Worm (Caenorhabditis elegans) whole organism, mixed stage, embryonic: ENCODE results near the gene pfd-2.

Experiments
- M03D4.4 ChIP-seq: sonication (generic microtip); optimal IDR thresholded peaks from 2 replicates; lab custom pipeline; 2017; ENCODE audit warnings: mild to moderate bottlenecking, missing genetic modification characterization, missing compliant biosample characterization
- bed-3 ChIP-seq: fragments of 200-800 bp; sonication (Bioruptor generic); optimal IDR thresholded peaks from 3 replicates; lab custom pipeline; 2018; ENCODE audit warnings: mild to moderate bottlenecking, missing genetic modification characterization, moderate library complexity, missing compliant biosample characterization
- blmp-1 ChIP-seq: fragments of 150-350 bp; optimal IDR thresholded peaks from 2 replicates; lab custom pipeline; 2014; ENCODE audit warnings: missing biosample characterization, missing genetic modification characterization
- ceh-39 ChIP-seq: fragments of 150-350 bp; optimal IDR thresholded peaks from 2 replicates; lab custom pipeline; 2014; ENCODE audit warnings: missing biosample characterization, missing genetic modification characterization
- ceh-43 ChIP-seq: fragments of 200-800 bp; sonication (Bioruptor generic); optimal IDR thresholded peaks from 2 replicates; lab custom pipeline; 2018; ENCODE audit warnings: mild to moderate bottlenecking, missing genetic modification characterization, moderate library complexity, missing compliant biosample characterization
- ceh-83 ChIP-seq: fragments of 200-800 bp; sonication (Bioruptor generic); optimal IDR thresholded peaks from 2 replicates; lab custom pipeline; 2018; ENCODE audit warnings: mild to moderate bottlenecking, missing genetic modification characterization, missing compliant biosample characterization
- ces-1 ChIP-seq: fragments of 150-350 bp; optimal IDR thresholded peaks from 2 replicates; lab custom pipeline; 2014; ENCODE audit warnings: missing biosample characterization, missing genetic modification reagents, missing genetic modification characterization
- cnd-1 ChIP-seq: fragments of 200-800 bp; sonication (Bioruptor generic); optimal IDR thresholded peaks from 2 replicates; lab custom pipeline; 2018; ENCODE audit warnings: mild to moderate bottlenecking, missing genetic modification characterization, missing compliant biosample characterization
- drap-1 ChIP-seq: fragments of 200-800 bp; sonication (Bioruptor generic); optimal IDR thresholded peaks from 3 replicates; lab custom pipeline; 2018; ENCODE audit warnings: mild to moderate bottlenecking, missing genetic modification characterization, missing compliant biosample characterization
- elt-1 ChIP-seq: sonication (generic microtip); optimal IDR thresholded peaks from 2 replicates; lab custom pipeline; 2017; ENCODE audit warnings: missing genetic modification characterization, mild to moderate bottlenecking, missing compliant biosample characterization, antibody characterized with exemption, moderate library complexity, borderline replicate concordance; ENCODE audit not compliant: insufficient read depth
- flh-1 ChIP-seq: fragments of 200-800 bp; sonication (Bioruptor generic); optimal IDR thresholded peaks from 2 replicates; lab custom pipeline; 2018; ENCODE audit warnings: mild to moderate bottlenecking, missing genetic modification characterization, moderate library complexity, missing compliant biosample characterization
- hlh-1 ChIP-seq: fragments of 150-350 bp; optimal IDR thresholded peaks from 2 replicates; lab custom pipeline; 2014; ENCODE audit warnings: missing biosample characterization, missing genetic modification reagents, missing genetic modification characterization
- lin-13 ChIP-seq: fragments of 150-350 bp; optimal IDR thresholded peaks from 2 replicates; lab custom pipeline; 2014; ENCODE audit warnings: missing biosample characterization, missing genetic modification characterization
- lin-32 ChIP-seq: fragments of 200-800 bp; sonication (Bioruptor generic); optimal IDR thresholded peaks from 2 replicates; lab custom pipeline; 2018; ENCODE audit warnings: mild to moderate bottlenecking, missing genetic modification characterization, missing compliant biosample characterization
- lsy-2 ChIP-seq: fragments of 150-350 bp; optimal IDR thresholded peaks from 2 replicates; lab custom pipeline; 2014; ENCODE audit warnings: missing biosample characterization, missing genetic modification characterization
- mab-5 ChIP-seq: fragments of 150-350 bp; optimal IDR thresholded peaks from 2 replicates; lab custom pipeline; 2014; ENCODE audit warnings: missing biosample characterization, missing genetic modification characterization
- mep-1 ChIP-seq: fragments of 150-350 bp; optimal IDR thresholded peaks from 2 replicates; lab custom pipeline; 2017; ENCODE audit warnings: missing biosample characterization, missing genetic modification reagents, missing genetic modification characterization, inconsistent platforms
- mls-2 ChIP-seq: sonication (generic microtip); optimal IDR thresholded peaks from 2 replicates; lab custom pipeline; 2016; ENCODE audit warnings: mild to moderate bottlenecking, missing genetic modification characterization, moderate library complexity, missing compliant biosample characterization
- nhr-12 ChIP-seq: fragments of 150-350 bp; optimal IDR thresholded peaks from 2 replicates; lab custom pipeline; 2014; ENCODE audit warnings: missing biosample characterization, missing genetic modification characterization
- nhr-2 ChIP-seq: fragments of 150-350 bp; optimal IDR thresholded peaks from 2 replicates; lab custom pipeline; 2014; ENCODE audit warnings: missing biosample characterization, missing genetic modification characterization
- nhr-237 ChIP-seq: fragments of 150-350 bp; optimal IDR thresholded peaks from 2 replicates; lab custom pipeline; 2014; ENCODE audit warnings: missing biosample characterization, missing genetic modification characterization
- nhr-28 ChIP-seq: fragments of 150-350 bp; optimal IDR thresholded peaks from 2 replicates; lab custom pipeline; 2014; ENCODE audit warnings: missing biosample characterization, missing genetic modification characterization
- nhr-76 ChIP-seq: sonication (generic microtip); optimal IDR thresholded peaks from 2 replicates; lab custom pipeline; 2017; ENCODE audit warnings: missing biosample characterization, missing genetic modification characterization
- pha-4 ChIP-seq: fragments of 150-350 bp; optimal IDR thresholded peaks from 2 replicates; lab custom pipeline; 2018; ENCODE audit warnings: missing biosample characterization, missing genetic modification reagents, missing genetic modification characterization
- sem-2 ChIP-seq: fragments of 200-800 bp; sonication (Bioruptor generic); optimal IDR thresholded peaks from 2 replicates; lab custom pipeline; 2018; ENCODE audit warnings: mild to moderate bottlenecking, missing genetic modification characterization, missing compliant biosample characterization
- snpc-4 ChIP-seq: fragments of 150-350 bp; optimal IDR thresholded peaks from 2 replicates; lab custom pipeline; 2014; ENCODE audit warnings: missing biosample characterization, missing genetic modification characterization
- sptf-1 ChIP-seq: sonication (generic microtip); optimal IDR thresholded peaks from 2 replicates; lab custom pipeline; 2017; ENCODE audit warnings: mild to moderate bottlenecking, missing genetic modification characterization, moderate library complexity, missing compliant biosample characterization
- tbx-8 ChIP-seq: fragments of 200-800 bp; sonication (Bioruptor generic); optimal IDR thresholded peaks from 2 replicates; lab custom pipeline; 2018; ENCODE audit warnings: mild to moderate bottlenecking, missing genetic modification characterization, moderate library complexity, missing compliant biosample characterization
- unc-120 ChIP-seq: sonication (generic microtip); optimal IDR thresholded peaks from 2 replicates; lab custom pipeline; 2017; ENCODE audit warnings: missing genetic modification characterization, missing compliant biosample characterization; ENCODE audit not compliant: poor library complexity, severe bottlenecking
- unc-39 ChIP-seq: fragments of 150-350 bp; optimal IDR thresholded peaks from 2 replicates; lab custom pipeline; 2014; ENCODE audit warnings: missing biosample characterization, missing genetic modification characterization
- unc-62 ChIP-seq: fragments of 150-350 bp; optimal IDR thresholded peaks from 2 replicates; lab custom pipeline; 2014; ENCODE audit warnings: missing biosample characterization, missing genetic modification reagents, missing genetic modification characterization
- zip-8 ChIP-seq: fragments of 150-350 bp; optimal IDR thresholded peaks from 2 replicates; lab custom pipeline; 2014; ENCODE audit warnings: missing biosample characterization, missing genetic modification characterization
- ztf-11 ChIP-seq: fragments of 150-350 bp; optimal IDR thresholded peaks from 2 replicates; lab custom pipeline; 2014; ENCODE audit warnings: missing biosample characterization, missing genetic modification characterization

Gene pfd-2

ce11 chrII:4288572-4288971 is 37.9 kb upstream of the pfd-2 start:
- TF ChIP-seq unc-120 (tag; lab: Kevin White, UChicago): no peak
- no peak for TF ChIP-seq unc-62 (GFP tag; lab: Kevin White, UChicago)
- TF ChIP-seq nhr-12 (tag; lab: Kevin White, UChicago): no peak
- TF ChIP-seq zip-8 (tag; lab: Kevin White, UChicago): no peak
- no peak for TF ChIP-seq ceh-43
- no peak for TF ChIP-seq snpc-4 (tag; lab: Kevin White, UChicago)
- no peak for TF ChIP-seq hlh-1 (tag; lab: Kevin White, UChicago)
- TF ChIP-seq blmp-1: no peak
- TF ChIP-seq ces-1: peak; percentile 18
- TF ChIP-seq elt-1 (tag; lab: Kevin White, UChicago): peak; percentile 27
- TF ChIP-seq, all 35 proteins: peak for 2

DNA sequence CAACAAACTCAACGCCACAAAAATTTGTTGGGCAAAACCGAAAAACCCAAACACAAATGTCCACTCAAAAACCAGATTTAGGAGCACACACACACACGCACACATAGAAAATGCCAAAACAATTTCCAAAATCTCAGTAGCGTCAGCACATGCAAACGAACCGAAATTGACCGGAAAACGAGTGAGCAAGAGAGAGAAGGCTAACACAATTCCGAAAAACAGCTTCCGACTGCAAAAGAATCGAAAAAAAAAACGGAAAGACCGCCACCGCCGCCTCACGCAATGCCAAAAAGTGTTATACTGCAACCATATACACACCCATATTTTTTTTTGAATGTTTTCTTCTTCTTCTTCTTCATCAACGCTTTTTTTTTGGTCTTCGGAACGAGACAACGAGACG is 34.7 kb upstream of the pfd-2 start:
- TF ChIP-seq mab-5 (tag; lab: Kevin White, UChicago) (no peak), M03D4.4 (no peak), ztf-11 (tag; lab: Kevin White, UChicago) (no peak), ces-1 (peak; percentile 19)

DNA sequence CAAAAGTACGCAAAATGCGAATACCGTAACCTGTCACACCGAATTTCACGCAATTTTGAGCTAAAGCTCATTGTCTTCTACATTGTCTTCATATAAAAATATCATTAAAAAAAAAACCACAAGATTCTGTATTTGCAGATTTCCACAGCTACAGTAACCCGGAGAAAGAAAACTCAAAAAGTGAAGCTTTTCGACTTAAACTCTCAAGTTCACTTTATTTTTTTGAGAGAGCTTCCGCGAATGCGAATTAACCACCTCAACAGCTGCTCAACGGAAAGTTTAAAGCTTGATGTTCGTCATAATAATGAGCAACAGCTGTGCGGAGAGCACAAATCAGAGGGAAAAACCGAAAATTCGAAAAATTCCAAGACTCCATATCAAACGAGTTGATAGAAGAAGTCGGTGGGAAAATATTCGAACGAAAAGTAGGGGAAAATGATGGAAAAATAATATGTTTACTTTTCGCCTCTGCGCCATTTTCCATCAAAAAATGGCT is 33.4 kb upstream of the pfd-2 start:
- TF ChIP-seq hlh-1 (tag; lab: Kevin White, UChicago) (peak; percentile 98), tbx-8 (GFP tag; lab: Kevin White, UChicago) (no peak), unc-62 (GFP tag; lab: Kevin White, UChicago) (peak; percentile 43)
- TF ChIP-seq, all 35 proteins: peak for 2

DNA sequence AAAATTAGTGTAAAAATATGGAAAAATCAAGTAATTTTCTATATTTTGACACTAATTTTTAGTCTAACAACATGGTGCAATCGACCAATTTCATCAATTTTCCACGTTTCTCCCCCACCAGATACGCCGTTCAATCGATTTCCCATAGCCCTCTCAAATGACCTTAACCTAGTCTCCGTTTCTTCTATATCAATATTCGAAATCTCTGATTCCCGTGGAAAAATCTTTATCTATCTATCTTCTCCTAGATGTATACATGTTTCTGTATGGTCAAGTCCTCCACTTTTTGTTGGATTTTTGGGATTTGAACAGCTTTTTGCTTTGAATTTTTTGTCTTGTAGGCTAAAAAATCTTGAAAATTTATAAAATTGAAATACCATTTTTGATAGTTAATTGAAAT is 32.3 kb upstream of the pfd-2 start:
- TF ChIP-seq elt-1 (tag; lab: Kevin White, UChicago) (peak; percentile 90), ceh-83 (GFP tag; lab: Kevin White, UChicago) (no peak), hlh-1 (tag; lab: Kevin White, UChicago) (no peak)
- TF ChIP-seq, all 35 proteins: peak for 1

DNA sequence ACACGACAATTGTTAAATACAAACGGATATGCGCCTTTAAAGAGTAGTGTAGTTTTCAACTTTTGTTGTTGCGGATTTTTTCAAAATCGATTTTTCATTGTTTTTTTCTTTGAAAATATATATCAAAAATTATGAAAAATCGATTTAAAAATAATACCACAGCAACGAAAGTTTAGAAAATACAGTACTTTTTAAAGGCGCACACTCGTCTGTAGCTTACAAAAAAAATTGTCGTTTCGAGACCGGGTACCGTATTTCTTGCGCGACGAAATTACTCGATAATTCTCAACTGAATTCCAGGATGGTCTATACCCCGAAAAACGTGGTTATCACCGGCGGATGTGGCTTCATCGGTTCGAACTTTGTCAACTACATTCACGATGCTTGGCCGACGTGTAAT is 31.7 kb upstream of the pfd-2 start, which contains the start of gene rml-4:
rml-4 (plus strand) TSS at position 301 of the 400 bp plus-strand sequence.
- TF ChIP-seq sem-2 (no peak), unc-62 (GFP tag; lab: Kevin White, UChicago) (no peak), pha-4 (tag; lab: Kevin White, UChicago) (no peak), nhr-237 (no peak), tbx-8 (GFP tag; lab: Kevin White, UChicago) (no peak), ceh-83 (GFP tag; lab: Kevin White, UChicago) (no peak), ces-1 (no peak), nhr-76 (no peak), M03D4.4 (no peak), hlh-1 (tag; lab: Kevin White, UChicago) (no peak), nhr-2 (tag; lab: Kevin White, UChicago) (no peak), lsy-2 (no peak), sptf-1 (tag; lab: Kevin White, UChicago) (no peak), unc-39 (tag; lab: Kevin White, UChicago) (no peak), elt-1 (tag; lab: Kevin White, UChicago) (no peak), mab-5 (tag; lab: Kevin White, UChicago) (no peak), drap-1 (GFP tag; lab: Kevin White, UChicago) (no peak), nhr-28 (tag; lab: Kevin White, UChicago) (no peak), zip-8 (tag; lab: Kevin White, UChicago) (no peak)

ce11 chrII:4297259-4297658 is 29.3 kb upstream of the pfd-2 start:
- TF ChIP-seq tbx-8 (GFP tag; lab: Kevin White, UChicago): no peak
- TF ChIP-seq hlh-1 (tag; lab: Kevin White, UChicago): no peak

DNA sequence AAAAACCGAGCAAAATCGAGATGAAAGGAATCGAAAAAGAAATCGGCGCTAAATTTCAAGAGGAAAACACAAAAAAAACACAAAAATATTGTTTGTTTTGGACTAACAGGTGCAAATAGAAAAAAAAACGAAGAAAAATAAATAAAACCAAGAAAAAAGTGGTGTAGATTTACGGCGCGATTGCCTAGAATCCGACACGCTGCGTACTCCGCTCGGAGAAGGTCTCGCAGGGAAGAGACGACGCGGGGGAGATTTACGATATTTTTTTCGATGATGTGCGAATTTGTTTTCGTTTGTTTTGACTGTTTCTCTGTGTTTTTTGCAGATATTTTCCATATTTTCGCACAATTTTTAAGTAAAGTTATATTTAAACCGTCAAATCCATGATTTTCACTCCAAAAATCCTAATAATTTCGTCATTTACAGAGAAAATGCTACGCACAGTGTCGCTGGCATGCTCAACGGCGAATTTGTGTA is 27.3 kb upstream of the pfd-2 start, which contains the start of gene sco-1:
sco-1 (plus strand) TSS at position 427 of the 477 bp plus-strand sequence.
- TF ChIP-seq blmp-1 (no peak), unc-39 (tag; lab: Kevin White, UChicago) (no peak), mls-2 (peak; percentile 68), mab-5 (tag; lab: Kevin White, UChicago) (no peak), mep-1 (peak; percentile 86), flh-1 (GFP tag; lab: Kevin White, UChicago) (no peak), sptf-1 (tag; lab: Kevin White, UChicago) (peak; percentile 71), lsy-2 (peak; percentile 83), zip-8 (tag; lab: Kevin White, UChicago) (no peak), elt-1 (tag; lab: Kevin White, UChicago) (peak; percentile 40), sem-2 (no peak), lin-13 (tag; lab: Kevin White, UChicago) (peak; percentile 91), nhr-237 (peak; percentile 89), cnd-1 (no peak), nhr-2 (tag; lab: Kevin White, UChicago) (no peak), drap-1 (GFP tag; lab: Kevin White, UChicago) (peak; percentile 58), unc-62 (GFP tag; lab: Kevin White, UChicago) (peak; percentile 52), M03D4.4 (no peak), ces-1 (peak; percentile 72), unc-120 (tag; lab: Kevin White, UChicago) (peak; percentile 28), ceh-39 (tag; lab: Kevin White, UChicago) (peak; percentile 68), bed-3 (GFP tag; lab: Kevin White, UChicago) (no peak), lin-32 (GFP tag; lab: Kevin White, UChicago) (no peak), snpc-4 (tag; lab: Kevin White, UChicago) (no peak), ceh-83 (GFP tag; lab: Kevin White, UChicago) (no peak), nhr-12 (tag; lab: Kevin White, UChicago) (no peak)
